1 fruit fly cellular context compared by ENCODE assay signal in genomic region chrX:20519049-20519448, dm6.
TF ChIP-seq lines count a peak whose summit lies in the region.

No protein-coding gene starts in this region.

TF ChIP-seq in whole organism, embryonic, 481 proteins besides CTCF, POLR2A, EP300 and RAD21 (continued from another document):
- no peak for TF ChIP-seq h (optimal IDR thresholded peaks at IDR 0.05; lab: Kevin White, UChicago)
- peak; percentile 22 for TF ChIP-seq Mes4 (GFP tag; optimal IDR thresholded peaks at IDR 0.05; lab: Kevin White, UChicago)
- TF ChIP-seq klu (GFP tag; IDR thresholded peaks at IDR 0.05; lab: Robert Waterston, UW), result 0 out of 2 replicates have a peak, but pooled peaks have one; percentile 31
- peak; percentile 13 for TF ChIP-seq en (GFP tag; optimal IDR thresholded peaks at IDR 0.05; lab: Kevin White, UChicago)
- TF ChIP-seq tio (GFP tag; optimal IDR thresholded peaks at IDR 0.05; lab: Kevin White, UChicago), result no peak
- no peak for TF ChIP-seq CG12236 (GFP tag; optimal IDR thresholded peaks at IDR 0.05; lab: Kevin White, UChicago)
- TF ChIP-seq ro (GFP tag; IDR thresholded peaks at IDR 0.05; lab: Robert Waterston, UW), result no peak
- 0 out of 2 replicates have a peak, but pooled peaks have one; percentile 33 for TF ChIP-seq CG32767 (GFP tag; IDR thresholded peaks at IDR 0.05; lab: Robert Waterston, UW)
- peak; percentile 45; the same call in 2 of the 3 replicates for TF ChIP-seq tgo (GFP tag; IDR thresholded peaks at IDR 0.05; lab: Robert Waterston, UW)
- TF ChIP-seq CG6765 (GFP tag; optimal IDR thresholded peaks at IDR 0.05; lab: Kevin White, UChicago), result no peak
- TF ChIP-seq z (GFP tag; IDR thresholded peaks at IDR 0.05; lab: Robert Waterston, UW), result no peak
- peak; percentile 54 to 61 for TF ChIP-seq dpn (GFP tag; optimal IDR thresholded peaks at IDR 0.05; lab: Kevin White, UChicago)
- TF ChIP-seq odd (GFP tag; optimal IDR thresholded peaks at IDR 0.05; lab: Kevin White, UChicago), result no peak
- TF ChIP-seq vvl (GFP tag; IDR thresholded peaks at IDR 0.05; lab: Robert Waterston, UW), result peak; percentile 69
- TF ChIP-seq CG12155 (GFP tag; optimal IDR thresholded peaks at IDR 0.05; lab: Kevin White, UChicago), result peak; percentile 9
- TF ChIP-seq CG1603 (tag; optimal IDR thresholded peaks at IDR 0.05; lab: Kevin White, UChicago), result no peak
- peak; percentile 1 for TF ChIP-seq Sry-δ (GFP tag; optimal IDR thresholded peaks at IDR 0.05; lab: Kevin White, UChicago)
- no peak for TF ChIP-seq CG5953 (GFP tag; IDR thresholded peaks at IDR 0.05; lab: Robert Waterston, UW)
- TF ChIP-seq CG12391 (tag; optimal IDR thresholded peaks at IDR 0.05; lab: Kevin White, UChicago), result peak; percentile 48
- peak; percentile 18 for TF ChIP-seq zfh2 (GFP tag; optimal IDR thresholded peaks at IDR 0.05; lab: Kevin White, UChicago)
- TF ChIP-seq CG10147 (GFP tag; optimal IDR thresholded peaks at IDR 0.05; lab: Kevin White, UChicago), result no peak
- TF ChIP-seq CG10366 (GFP tag; IDR thresholded peaks at IDR 0.05; lab: Robert Waterston, UW), result peak; percentile 56
- TF ChIP-seq ac (GFP tag; optimal IDR thresholded peaks at IDR 0.05; lab: Kevin White, UChicago), result no peak
- TF ChIP-seq Oli (tag; optimal IDR thresholded peaks at IDR 0.05; lab: Kevin White, UChicago), result peak; percentile 64
- no peak for TF ChIP-seq CG30020 (tag; optimal IDR thresholded peaks at IDR 0.05; lab: Kevin White, UChicago)
- peak; percentile 45 for TF ChIP-seq pum (GFP tag; optimal IDR thresholded peaks at IDR 0.05; lab: Kevin White, UChicago)
- peak; percentile 8 for TF ChIP-seq CG16815 (GFP tag; optimal IDR thresholded peaks at IDR 0.05; lab: Kevin White, UChicago)
- peak; percentile 24; the same call in 1 of the 2 replicates for TF ChIP-seq CG1024 (GFP tag; IDR thresholded peaks at IDR 0.05; lab: Robert Waterston, UW)
- TF ChIP-seq tin (GFP tag; optimal IDR thresholded peaks at IDR 0.05; lab: Kevin White, UChicago), result peak; percentile 28
- TF ChIP-seq Dbx (GFP tag; IDR thresholded peaks at IDR 0.05; lab: Robert Waterston, UW), result peak; percentile 14; the same call in 1 of the 3 replicates
- no peak for TF ChIP-seq Nf-YB (GFP tag; optimal IDR thresholded peaks at IDR 0.05; lab: Kevin White, UChicago)
- no peak for TF ChIP-seq MESR4 (GFP tag; optimal IDR thresholded peaks at IDR 0.05; lab: Kevin White, UChicago)
- TF ChIP-seq CG8478 (optimal IDR thresholded peaks at IDR 0.05; lab: Kevin White, UChicago), result no peak
- TF ChIP-seq Xbp1 (GFP tag; optimal IDR thresholded peaks at IDR 0.05; lab: Kevin White, UChicago), result peak; percentile 43
- TF ChIP-seq CG4424 (GFP tag; optimal IDR thresholded peaks at IDR 0.05; lab: Kevin White, UChicago), result peak; percentile 14
- TF ChIP-seq kni (GFP tag; optimal IDR thresholded peaks at IDR 0.05; lab: Kevin White, UChicago), result no peak
- TF ChIP-seq Hr51 (GFP tag; optimal IDR thresholded peaks at IDR 0.05; lab: Kevin White, UChicago), result peak in 1 of 2 experiments; percentile 55
- TF ChIP-seq CG14710 (tag; optimal IDR thresholded peaks at IDR 0.05; lab: Kevin White, UChicago), result no peak
- TF ChIP-seq esg (GFP tag; conservative IDR thresholded peaks at IDR 0.05; lab: Robert Waterston, UW), result peak; percentile 44; the same call in 1 of the 2 replicates
- TF ChIP-seq sisA (GFP tag; IDR thresholded peaks at IDR 0.05; lab: Robert Waterston, UW), result peak; percentile 38; the same call in 1 of the 2 replicates
- TF ChIP-seq nerfin-1 (tag; optimal IDR thresholded peaks at IDR 0.05; lab: Kevin White, UChicago), result peak; percentile 24
- 0 out of 4 replicates have a peak, but pooled peaks have one; percentile 9 for TF ChIP-seq Gug (GFP tag; IDR thresholded peaks at IDR 0.05; lab: Robert Waterston, UW)
- peak; percentile 10 for TF ChIP-seq CG8388 (GFP tag; optimal IDR thresholded peaks at IDR 0.05; lab: Kevin White, UChicago)
- TF ChIP-seq lilli (GFP tag; optimal IDR thresholded peaks at IDR 0.05; lab: Kevin White, UChicago), result peak; percentile 46
- peak; percentile 52; the same call in 1 of the 2 replicates for TF ChIP-seq stc (GFP tag; IDR thresholded peaks at IDR 0.05; lab: Robert Waterston, UW)
- TF ChIP-seq exex (tag; optimal IDR thresholded peaks at IDR 0.05; lab: Kevin White, UChicago), result no peak
TF ChIP-seq in whole organism, embryonic: peak in this region for 161.
